Worm (Caenorhabditis elegans) whole organism, L1 larva: ENCODE results near the gene F23D12.3.

Source experiments
- C04F5.9 ChIP-seq: sonication (generic microtip); optimal IDR thresholded peaks from 2 replicates; lab custom pipeline; 2016; ENCODE audit warnings: missing genetic modification characterization, missing compliant biosample characterization
- C16A3.4 ChIP-seq: fragments of 150-350 bp; optimal IDR thresholded peaks from 2 replicates; lab custom pipeline; 2014; ENCODE audit warnings: missing biosample characterization, missing genetic modification characterization
- Y116A8C.19 ChIP-seq: sonication (generic microtip); optimal IDR thresholded peaks from 2 replicates; lab custom pipeline; 2016; ENCODE audit warnings: missing compliant biosample characterization, missing genetic modification characterization, borderline replicate concordance
- aly-2 ChIP-seq: fragments of 150-350 bp; optimal IDR thresholded peaks from 2 replicates; lab custom pipeline; 2014; ENCODE audit warnings: missing biosample characterization, missing genetic modification characterization
- dpl-1 ChIP-seq, 3 experiments: fragments of 150-350 bp in 2 of 3; sonication (generic microtip) in 1 of 3; optimal IDR thresholded peaks; 2 replicates each; lab custom pipeline; 2014 to 2017; ENCODE audit warnings: missing biosample characterization in 3 of 3, missing genetic modification characterization in 3 of 3, missing genetic modification reagents in 3 of 3
- efl-1 ChIP-seq, 4 experiments: fragments of 150-350 bp; optimal IDR thresholded peaks in 3 of 4; peaks in 1 of 4; 1 replicate in 1 of 4; 2 replicates in 3 of 4; lab custom pipeline; 2014; ENCODE audit warnings: missing biosample characterization in 2 of 4, missing genetic modification characterization in 2 of 4, missing genetic modification reagents in 2 of 4
- efl-3 ChIP-seq: fragments of 200-800 bp; sonication (Bioruptor generic); optimal IDR thresholded peaks from 2 replicates; lab custom pipeline; 2018; ENCODE audit warnings: mild to moderate bottlenecking, missing genetic modification characterization, missing compliant biosample characterization
- egl-27 ChIP-seq, 2 experiments: fragments of 150-350 bp in 1 of 2; sonication (generic microtip); optimal IDR thresholded peaks; 3 replicates each; lab custom pipeline; 2017 to 2018; ENCODE audit warnings: missing biosample characterization in 2 of 2, missing genetic modification characterization in 2 of 2, missing genetic modification reagents in 2 of 2
- elt-2 ChIP-seq: sonication (generic microtip); optimal IDR thresholded peaks from 2 replicates; lab custom pipeline; 2016; ENCODE audit warnings: missing genetic modification characterization, mild to moderate bottlenecking, inconsistent platforms, missing compliant biosample characterization, missing genetic modification reagents
- elt-3 ChIP-seq, 6 experiments: fragments of 150-350 bp in 1 of 6; sonication (generic microtip); optimal IDR thresholded peaks; 2 replicates each; lab custom pipeline; 2017 to 2018; ENCODE audit warnings: missing biosample characterization in 6 of 6, missing genetic modification characterization in 6 of 6, inconsistent platforms in 1 of 6
- fkh-10 ChIP-seq: sonication (generic microtip); optimal IDR thresholded peaks from 2 replicates; lab custom pipeline; 2017; ENCODE audit warnings: missing biosample characterization, missing genetic modification reagents, missing genetic modification characterization
- fkh-4 ChIP-seq: sonication (generic microtip); optimal IDR thresholded peaks from 2 replicates; lab custom pipeline; 2016; ENCODE audit warnings: missing compliant biosample characterization, missing genetic modification characterization, borderline replicate concordance
- fos-1 ChIP-seq: fragments of 150-350 bp; optimal IDR thresholded peaks from 2 replicates; lab custom pipeline; 2014; ENCODE audit warnings: missing biosample characterization, missing genetic modification characterization
- grh-1 ChIP-seq: fragments of 200-800 bp; sonication (Bioruptor generic); IDR thresholded peaks from 2 replicates; pipeline ENCODE4 v1.3.6; 2022; ENCODE audit warnings: missing genetic modification reagents, missing genetic modification characterization, missing compliant biosample characterization
- hpl-2 ChIP-seq: fragments of 150-350 bp; optimal IDR thresholded peaks from 2 replicates; lab custom pipeline; 2014; ENCODE audit warnings: missing biosample characterization, missing genetic modification reagents, missing genetic modification characterization
- irx-1 ChIP-seq: sonication (generic microtip); optimal IDR thresholded peaks from 2 replicates; lab custom pipeline; 2016; ENCODE audit warnings: missing genetic modification characterization, missing compliant biosample characterization
- isw-1 ChIP-seq: fragments of 200-800 bp; sonication (Bioruptor generic); IDR thresholded peaks from 2 replicates; pipeline ENCODE4 v1.3.6; 2022; ENCODE audit warnings: missing genetic modification characterization, missing compliant biosample characterization
- jun-1 ChIP-seq: fragments of 150-350 bp; optimal IDR thresholded peaks from 2 replicates; lab custom pipeline; 2014; ENCODE audit warnings: missing biosample characterization, missing genetic modification reagents, missing genetic modification characterization
- lin-15B ChIP-seq: fragments of 150-350 bp; sonication (generic microtip); optimal IDR thresholded peaks from 3 replicates; lab custom pipeline; 2014; ENCODE audit warnings: missing biosample characterization, missing genetic modification characterization
- lin-35 ChIP-seq, 2 experiments: fragments of 150-350 bp; optimal IDR thresholded peaks; 2 replicates each; lab custom pipeline; 2014; ENCODE audit warnings: missing biosample characterization in 2 of 2, missing genetic modification characterization in 2 of 2, missing genetic modification reagents in 2 of 2
- lin-39 ChIP-seq: fragments of 150-350 bp; optimal IDR thresholded peaks from 2 replicates; lab custom pipeline; 2014; ENCODE audit warnings: missing biosample characterization, missing genetic modification reagents, missing genetic modification characterization
- lir-3 ChIP-seq: sonication (generic microtip); optimal IDR thresholded peaks from 2 replicates; lab custom pipeline; 2016; ENCODE audit warnings: mild to moderate bottlenecking, missing genetic modification characterization, moderate library complexity, missing compliant biosample characterization; ENCODE audit not compliant: poor library complexity
- lsy-2 ChIP-seq, 2 experiments: fragments of 150-350 bp; optimal IDR thresholded peaks; 2 replicates each; lab custom pipeline; 2014; ENCODE audit warnings: missing biosample characterization in 2 of 2, missing genetic modification characterization in 2 of 2
- mdl-1 ChIP-seq, 2 experiments: fragments of 150-350 bp; optimal IDR thresholded peaks; 2 replicates each; lab custom pipeline; 2014 to 2017; ENCODE audit warnings: missing biosample characterization in 2 of 2, missing genetic modification characterization in 2 of 2, inconsistent platforms in 1 of 2
- mep-1 ChIP-seq: fragments of 150-350 bp; optimal IDR thresholded peaks from 2 replicates; lab custom pipeline; 2014; ENCODE audit warnings: missing biosample characterization, missing genetic modification characterization
- nhr-11 ChIP-seq: fragments of 150-350 bp; optimal IDR thresholded peaks from 2 replicates; lab custom pipeline; 2014; ENCODE audit warnings: missing biosample characterization, missing genetic modification characterization
- nhr-19 ChIP-seq: fragments of 200-800 bp; sonication (Bioruptor generic); conservative IDR thresholded peaks from 2 replicates; pipeline ENCODE4 v1.3.6; 2022; ENCODE audit warnings: missing genetic modification characterization, missing compliant biosample characterization
- nhr-20 ChIP-seq: sonication (generic microtip); optimal IDR thresholded peaks from 2 replicates; lab custom pipeline; 2016; ENCODE audit warnings: mild to moderate bottlenecking, missing genetic modification characterization, missing compliant biosample characterization
- nhr-47 ChIP-seq: sonication (generic microtip); optimal IDR thresholded peaks from 2 replicates; lab custom pipeline; 2016; ENCODE audit warnings: mild to moderate bottlenecking, missing genetic modification characterization, moderate library complexity, missing compliant biosample characterization
- nhr-71 ChIP-seq: sonication (generic microtip); optimal IDR thresholded peaks from 2 replicates; lab custom pipeline; 2016; ENCODE audit warnings: mild to moderate bottlenecking, missing genetic modification characterization, moderate library complexity, missing compliant biosample characterization
- nhr-77 ChIP-seq: fragments of 150-350 bp; optimal IDR thresholded peaks from 2 replicates; lab custom pipeline; 2014; ENCODE audit warnings: missing biosample characterization, missing genetic modification characterization
- nhr-84 ChIP-seq: sonication (generic microtip); optimal IDR thresholded peaks from 2 replicates; lab custom pipeline; 2017; ENCODE audit warnings: missing biosample characterization, missing genetic modification characterization
- nhr-85 ChIP-seq: sonication (generic microtip); peaks from one replicate; lab custom pipeline; 2016; ENCODE audit warnings: missing genetic modification characterization, inconsistent platforms, missing compliant biosample characterization
- nhr-90 ChIP-seq: sonication (generic microtip); optimal IDR thresholded peaks from 2 replicates; lab custom pipeline; 2016; ENCODE audit warnings: mild to moderate bottlenecking, missing genetic modification characterization, missing compliant biosample characterization; ENCODE audit not compliant: poor library complexity
- pag-3 ChIP-seq: sonication (generic microtip); optimal IDR thresholded peaks from 2 replicates; lab custom pipeline; 2017; ENCODE audit warnings: missing genetic modification characterization, mild to moderate bottlenecking, missing compliant biosample characterization, antibody characterized with exemption, borderline replicate concordance; ENCODE audit not compliant: insufficient read depth
- pax-3 ChIP-seq: fragments of 200-800 bp; sonication (Bioruptor generic); optimal IDR thresholded peaks from 2 replicates; lab custom pipeline; 2018; ENCODE audit warnings: mild to moderate bottlenecking, missing genetic modification characterization, moderate library complexity, missing compliant biosample characterization
- rnt-1 ChIP-seq: sonication (generic microtip); optimal IDR thresholded peaks from 2 replicates; lab custom pipeline; 2016; ENCODE audit warnings: mild to moderate bottlenecking, missing genetic modification characterization, moderate library complexity, missing compliant biosample characterization
- skn-1 ChIP-seq: fragments of 150-350 bp; optimal IDR thresholded peaks from 2 replicates; lab custom pipeline; 2014; ENCODE audit warnings: missing biosample characterization, missing genetic modification characterization
- snpc-4 ChIP-seq: fragments of 150-350 bp; optimal IDR thresholded peaks from 2 replicates; lab custom pipeline; 2014; ENCODE audit warnings: missing biosample characterization, missing genetic modification characterization
- snu-23 ChIP-seq: sonication (generic microtip); optimal IDR thresholded peaks from 2 replicates; lab custom pipeline; 2016; ENCODE audit warnings: missing genetic modification characterization, missing compliant biosample characterization
- swsn-7 ChIP-seq: sonication (generic microtip); optimal IDR thresholded peaks from 2 replicates; lab custom pipeline; 2016; ENCODE audit warnings: missing genetic modification characterization, missing compliant biosample characterization
- tbx-2 ChIP-seq: sonication (generic microtip); optimal IDR thresholded peaks from 2 replicates; lab custom pipeline; 2016; ENCODE audit warnings: missing genetic modification characterization, missing compliant biosample characterization
- unc-130 ChIP-seq: fragments of 150-350 bp; optimal IDR thresholded peaks from 2 replicates; lab custom pipeline; 2017; ENCODE audit warnings: missing biosample characterization, missing genetic modification characterization, inconsistent platforms
- unc-62 ChIP-seq: fragments of 150-350 bp; optimal IDR thresholded peaks from 2 replicates; lab custom pipeline; 2014; ENCODE audit warnings: missing biosample characterization, missing genetic modification reagents, missing genetic modification characterization
- unc-98 ChIP-seq: fragments of 200-800 bp; sonication (Bioruptor generic); IDR thresholded peaks from 2 replicates; pipeline ENCODE4 v1.3.6; 2022; ENCODE audit warnings: missing genetic modification characterization, missing compliant biosample characterization
- vab-15 ChIP-seq: sonication (generic microtip); optimal IDR thresholded peaks from 2 replicates; lab custom pipeline; 2017; ENCODE audit warnings: missing genotype, mild to moderate bottlenecking, missing genetic modification characterization, missing compliant biosample characterization
- zip-4 ChIP-seq: fragments of 200-800 bp; sonication (Bioruptor generic); optimal IDR thresholded peaks from 2 replicates; lab custom pipeline; 2018; ENCODE audit warnings: mild to moderate bottlenecking, missing genetic modification characterization, moderate library complexity, missing compliant biosample characterization
- ztf-4 ChIP-seq: fragments of 150-350 bp; optimal IDR thresholded peaks from 2 replicates; lab custom pipeline; 2014; ENCODE audit warnings: missing biosample characterization, missing genetic modification characterization

F23D12.3 gene

ce11 chrX:14473740-14474139 is 31.3 kb downstream of the F23D12.3 start, which contains the start of gene M163.5:
M163.5 (plus strand) TSS chrX:14474040.
- TF ChIP-seq efl-3 (GFP tag; lab: Kevin White, UChicago) (no peak), fkh-10 (no peak), isw-1 (GFP tag; lab: Robert Waterston, UW) (no peak)

ce11 chrX:14476625-14477257 is 34.3 kb downstream of the F23D12.3 start:
- TF ChIP-seq nhr-71, result peak; percentile 61
- no peak for TF ChIP-seq egl-27 (tag; optimal IDR thresholded peaks at IDR 0.05; lab: Kevin White, UChicago)
- peak; percentile 24 for TF ChIP-seq rnt-1 (tag; lab: Kevin White, UChicago)
- TF ChIP-seq hpl-2 (GFP tag; lab: Kevin White, UChicago), result no peak
- peak; percentile 30 for TF ChIP-seq nhr-77 (tag; lab: Kevin White, UChicago)
- peak; percentile 6 to 53 for TF ChIP-seq lsy-2 (tag; optimal IDR thresholded peaks at IDR 0.05; lab: Kevin White, UChicago)
- no peak for TF ChIP-seq lin-15B (tag; lab: Kevin White, UChicago)
- peak; percentile 87 for TF ChIP-seq nhr-90
- no peak for TF ChIP-seq lir-3 (tag; lab: Kevin White, UChicago)
- TF ChIP-seq elt-3 (tag; optimal IDR thresholded peaks at IDR 0.05; lab: Kevin White, UChicago), result peak in 3 of 6 experiments; percentile 18 to 79 (median 66)
- TF ChIP-seq jun-1 (tag; lab: Kevin White, UChicago), result peak; percentile 51
- TF ChIP-seq fos-1 (tag; lab: Kevin White, UChicago), result no peak
- peak in 2 of 3 experiments; percentile 15 to 30 for TF ChIP-seq dpl-1 (GFP tag; optimal IDR thresholded peaks at IDR 0.05; lab: Kevin White, UChicago)
- peak; percentile 7 for TF ChIP-seq unc-130 (tag; lab: Kevin White, UChicago)
- no peak for TF ChIP-seq Y116A8C.19 (tag; lab: Kevin White, UChicago)
- peak; percentile 83 for TF ChIP-seq skn-1 (tag; lab: Kevin White, UChicago)
- peak; percentile 65 for TF ChIP-seq C16A3.4 (tag; lab: Kevin White, UChicago)
- TF ChIP-seq nhr-84 (tag; lab: Kevin White, UChicago), result no peak
- peak; percentile 54 for TF ChIP-seq swsn-7 (tag; lab: Kevin White, UChicago)
- peak; percentile 71 for TF ChIP-seq nhr-20
- TF ChIP-seq ztf-4 (tag; lab: Kevin White, UChicago), result no peak
- no peak for TF ChIP-seq vab-15
- TF ChIP-seq efl-1 (optimal IDR thresholded peaks at IDR 0.05; lab: Kevin White, UChicago), result peak in 1 of 2 experiments; percentile 19
- peak in 1 of 2 experiments; percentile 95 for TF ChIP-seq efl-1 (GFP tag; optimal IDR thresholded peaks at IDR 0.05 in 1 of 2; lab: Kevin White, UChicago)
- TF ChIP-seq nhr-85 (tag; lab: Kevin White, UChicago), result peak; percentile 82
- TF ChIP-seq unc-98, result no peak
- TF ChIP-seq C04F5.9 (tag; lab: Kevin White, UChicago), result no peak
- TF ChIP-seq lin-39 (tag; lab: Kevin White, UChicago), result no peak
- peak; percentile 63 for TF ChIP-seq snu-23 (GFP tag; lab: Kevin White, UChicago)
- TF ChIP-seq efl-3 (GFP tag; lab: Kevin White, UChicago), result no peak
- peak in 1 of 2 experiments; percentile 66 for TF ChIP-seq lin-35 (GFP tag; optimal IDR thresholded peaks at IDR 0.05; lab: Kevin White, UChicago)
- TF ChIP-seq aly-2, result no peak
- TF ChIP-seq elt-2, result peak; percentile 56
- TF ChIP-seq grh-1 (GFP tag; lab: Robert Waterston, UW), result peak; percentile 45; the same call in 1 of the 2 replicates
- TF ChIP-seq isw-1 (GFP tag; lab: Robert Waterston, UW), result peak; percentile 44; the same call in 1 of the 2 replicates
- peak; percentile 46 for TF ChIP-seq tbx-2 (tag; lab: Kevin White, UChicago)
- peak; percentile 71 for TF ChIP-seq nhr-47 (tag; lab: Kevin White, UChicago)
- no peak for TF ChIP-seq pax-3 (tag; lab: Kevin White, UChicago)
- TF ChIP-seq zip-4, result peak; percentile 98
- peak in 1 of 2 experiments; percentile 50 for TF ChIP-seq mdl-1 (tag; optimal IDR thresholded peaks at IDR 0.05; lab: Kevin White, UChicago)
- peak; percentile 67 for TF ChIP-seq irx-1 (tag; lab: Kevin White, UChicago)
- no peak for TF ChIP-seq mep-1 (tag; lab: Kevin White, UChicago)
- no peak for TF ChIP-seq pag-3 (tag; lab: Kevin White, UChicago)
- TF ChIP-seq unc-62 (GFP tag; lab: Kevin White, UChicago), result no peak
- peak; percentile 71 for TF ChIP-seq nhr-19 (GFP tag; lab: Robert Waterston, UW)
- TF ChIP-seq nhr-11 (tag; lab: Kevin White, UChicago), result no peak
- TF ChIP-seq snpc-4 (tag; lab: Kevin White, UChicago), result peak; percentile 98
- no peak for TF ChIP-seq fkh-4
